Worm (Caenorhabditis elegans) whole organism, L4 larva: Measurements from ENCODE around the gene aptf-4.

Experiments
- F10B5.3 ChIP-seq: sonication (generic microtip); optimal IDR thresholded peaks from 2 replicates; lab custom pipeline; 2016; ENCODE audit warnings: mild to moderate bottlenecking, missing genetic modification characterization, missing compliant biosample characterization
- T26A8.4 ChIP-seq: fragments of 200-800 bp; sonication (Bioruptor generic); IDR thresholded peaks from 2 replicates; pipeline ENCODE4 v1.3.6; 2022; ENCODE audit warnings: missing genetic modification characterization, missing compliant biosample characterization
- Y48G9A.11 ChIP-seq: fragments of 200-800 bp; sonication (Bioruptor generic); IDR thresholded peaks from 2 replicates; pipeline ENCODE4 v1.3.6; 2022; ENCODE audit warnings: missing genetic modification reagents, missing genetic modification characterization, missing compliant biosample characterization
- aha-1 ChIP-seq: fragments of 150-350 bp; peaks from one replicate; lab custom pipeline; 2014; ENCODE audit warnings: missing biosample characterization, missing genetic modification characterization
- ceh-20 ChIP-seq: fragments of 200-800 bp; sonication (Bioruptor generic); IDR thresholded peaks from 2 replicates; pipeline ENCODE4 v1.3.6; 2022; ENCODE audit warnings: missing genetic modification reagents, missing genetic modification characterization, missing compliant biosample characterization
- ces-1 ChIP-seq: fragments of 150-350 bp; sonication (generic microtip); optimal IDR thresholded peaks from 4 replicates; lab custom pipeline; 2014; ENCODE audit warnings: missing biosample characterization, missing genetic modification reagents, missing genetic modification characterization
- ctbp-1 ChIP-seq: fragments of 200-800 bp; sonication (Bioruptor generic); IDR thresholded peaks from 2 replicates; pipeline ENCODE4 v1.3.6; 2022; ENCODE audit warnings: missing genetic modification reagents, missing genetic modification characterization, missing compliant biosample characterization
- dpl-1 ChIP-seq: fragments of 150-350 bp; optimal IDR thresholded peaks from 2 replicates; lab custom pipeline; 2014; ENCODE audit warnings: missing biosample characterization, missing genetic modification reagents, missing genetic modification characterization
- fkh-10 ChIP-seq: fragments of 150-350 bp; optimal IDR thresholded peaks from 2 replicates; lab custom pipeline; 2014; ENCODE audit warnings: missing biosample characterization, missing genetic modification reagents, missing genetic modification characterization
- hlh-11 ChIP-seq: fragments of 200-800 bp; sonication (Bioruptor generic); optimal IDR thresholded peaks from 2 replicates; lab custom pipeline; 2018; ENCODE audit warnings: mild to moderate bottlenecking, missing genetic modification characterization, missing compliant biosample characterization
- hmg-1.1 ChIP-seq: fragments of 200-800 bp; sonication (Bioruptor generic); IDR thresholded peaks from 2 replicates; pipeline ENCODE4 v1.3.6; 2022; ENCODE audit warnings: missing genetic modification reagents, missing genetic modification characterization, missing compliant biosample characterization
- lin-1 ChIP-seq: fragments of 200-800 bp; sonication (Bioruptor generic); IDR thresholded peaks from 2 replicates; pipeline ENCODE4 v1.3.6; 2022; ENCODE audit warnings: missing genetic modification reagents, missing genetic modification characterization, missing compliant biosample characterization
- lin-29 ChIP-seq: fragments of 200-800 bp; sonication (Bioruptor generic); IDR thresholded peaks from 2 replicates; pipeline ENCODE4 v1.3.6; 2022; ENCODE audit warnings: missing genetic modification reagents, missing genetic modification characterization, missing compliant biosample characterization
- lin-38 ChIP-seq: fragments of 200-800 bp; sonication (Bioruptor generic); IDR thresholded peaks from 2 replicates; pipeline ENCODE4 v1.3.6; 2022; ENCODE audit warnings: missing genetic modification reagents, missing genetic modification characterization, missing compliant biosample characterization
- lin-39 ChIP-seq: fragments of 150-350 bp; optimal IDR thresholded peaks from 2 replicates; lab custom pipeline; 2014; ENCODE audit warnings: missing biosample characterization, missing genetic modification reagents, missing genetic modification characterization
- lsy-2 ChIP-seq, 2 experiments: fragments of 150-350 bp in 1 of 2; sonication (generic microtip) in 1 of 2; optimal IDR thresholded peaks; 2 replicates each; lab custom pipeline; 2014 to 2017; ENCODE audit warnings: missing biosample characterization in 2 of 2, missing genetic modification characterization in 2 of 2
- madf-9 ChIP-seq: fragments of 200-800 bp; sonication (Bioruptor generic); conservative IDR thresholded peaks from 2 replicates; pipeline ENCODE4 v1.3.6; 2022; ENCODE audit warnings: missing genetic modification reagents, missing genetic modification characterization, missing compliant biosample characterization
- mdl-1 ChIP-seq, 2 experiments: fragments of 150-350 bp in 1 of 2; sonication (generic microtip) in 1 of 2; optimal IDR thresholded peaks; 2 replicates each; lab custom pipeline; 2014 to 2017; ENCODE audit warnings: missing biosample characterization in 2 of 2, missing genetic modification characterization in 2 of 2
- mep-1 ChIP-seq: fragments of 150-350 bp; sonication (generic microtip); optimal IDR thresholded peaks from 3 replicates; lab custom pipeline; 2014; ENCODE audit warnings: missing biosample characterization, missing genetic modification characterization
- mes-2 ChIP-seq: sonication (generic microtip); optimal IDR thresholded peaks from 2 replicates; lab custom pipeline; 2016; ENCODE audit warnings: missing genotype, mild to moderate bottlenecking, missing genetic modification characterization, missing compliant biosample characterization; ENCODE audit not compliant: poor library complexity, severe bottlenecking
- mxl-2 ChIP-seq: fragments of 200-800 bp; sonication (Bioruptor generic); conservative IDR thresholded peaks from 2 replicates; pipeline ENCODE4 v1.3.6; 2022; ENCODE audit warnings: missing genetic modification reagents, missing genetic modification characterization, missing compliant biosample characterization
- nhr-10 ChIP-seq: fragments of 150-350 bp; optimal IDR thresholded peaks from 2 replicates; lab custom pipeline; 2014; ENCODE audit warnings: missing biosample characterization, missing genetic modification characterization
- nhr-11 ChIP-seq: fragments of 150-350 bp; optimal IDR thresholded peaks from 2 replicates; lab custom pipeline; 2014; ENCODE audit warnings: missing biosample characterization, missing genetic modification characterization
- nhr-28 ChIP-seq: fragments of 150-350 bp; optimal IDR thresholded peaks from 2 replicates; lab custom pipeline; 2014; ENCODE audit warnings: missing biosample characterization, missing genetic modification characterization
- nhr-48 ChIP-seq: sonication (generic microtip); optimal IDR thresholded peaks from 2 replicates; lab custom pipeline; 2016; ENCODE audit warnings: mild to moderate bottlenecking, missing genetic modification characterization, missing compliant biosample characterization
- nhr-6 ChIP-seq: fragments of 150-350 bp; optimal IDR thresholded peaks from 2 replicates; lab custom pipeline; 2014; ENCODE audit warnings: missing biosample characterization, missing genetic modification characterization
- nhr-77 ChIP-seq: fragments of 150-350 bp; optimal IDR thresholded peaks from 2 replicates; lab custom pipeline; 2014; ENCODE audit warnings: missing biosample characterization, missing genetic modification characterization
- pqm-1 ChIP-seq: sonication (generic microtip); optimal IDR thresholded peaks from 2 replicates; lab custom pipeline; 2017; ENCODE audit warnings: missing biosample characterization, missing genetic modification characterization
- rbr-2 ChIP-seq: sonication (generic microtip); optimal IDR thresholded peaks from 2 replicates; lab custom pipeline; 2016; ENCODE audit warnings: missing genotype, missing genetic modification characterization, missing compliant biosample characterization
- sdz-12 ChIP-seq: fragments of 200-800 bp; sonication (Bioruptor generic); optimal IDR thresholded peaks from 2 replicates; lab custom pipeline; 2018; ENCODE audit warnings: mild to moderate bottlenecking, missing genetic modification characterization, missing compliant biosample characterization
- unc-62 ChIP-seq, 3 experiments: fragments of 150-350 bp in 1 of 3; sonication (generic microtip); optimal IDR thresholded peaks in 2 of 3; peaks in 1 of 3; 1 replicate in 1 of 3; 2 replicates in 2 of 3; lab custom pipeline; 2014 to 2017; ENCODE audit warnings: missing biosample characterization in 3 of 3, missing genetic modification characterization in 3 of 3, missing genetic modification reagents in 3 of 3, missing genotype in 1 of 3
- vab-7 ChIP-seq: fragments of 200-800 bp; sonication (Bioruptor generic); IDR thresholded peaks from 2 replicates; pipeline ENCODE4 v1.3.6; 2022; ENCODE audit warnings: missing genetic modification reagents, missing genetic modification characterization, missing compliant biosample characterization
- zfp-3 ChIP-seq: fragments of 200-800 bp; sonication (Bioruptor generic); conservative IDR thresholded peaks from 2 replicates; pipeline ENCODE4 v1.3.6; 2022; ENCODE audit warnings: missing genetic modification reagents, missing genetic modification characterization, missing compliant biosample characterization
- ztf-7 ChIP-seq: fragments of 150-350 bp; optimal IDR thresholded peaks from 2 replicates; lab custom pipeline; 2014; ENCODE audit warnings: missing biosample characterization, missing genetic modification characterization

The aptf-4 gene

ce11 chrII:8587660-8588230 is 3.0 kb upstream of the aptf-4 start (continued):
- TF ChIP-seq pqm-1 (tag; lab: Kevin White, UChicago) (no peak), nhr-28 (tag; lab: Kevin White, UChicago) (no peak), lin-39 (tag; lab: Kevin White, UChicago) (no peak), F10B5.3 (no peak), mdl-1 (tag; optimal IDR thresholded peaks at IDR 0.05; lab: Kevin White, UChicago) (no peak), ctbp-1 (GFP tag; lab: Robert Waterston, UW) (no peak; the same call in 1 of the 2 replicates), mep-1 (tag; lab: Kevin White, UChicago) (no peak), ceh-20 (GFP tag; lab: Robert Waterston, UW) (no peak), Y48G9A.11 (GFP tag; lab: Robert Waterston, UW) (no peak), vab-7 (no peak), madf-9 (no peak), nhr-48 (no peak), lin-1 (GFP tag; lab: Robert Waterston, UW) (no peak), ztf-7 (tag; lab: Kevin White, UChicago) (no peak), mxl-2 (GFP tag; lab: Robert Waterston, UW) (no peak)

ce11 chrII:8588442-8588841 is 2.3 kb upstream of the aptf-4 start:
- TF ChIP-seq aha-1 (peak; percentile 41), T26A8.4 (GFP tag; lab: Robert Waterston, UW) (no peak), ces-1 (GFP tag; lab: Kevin White, UChicago) (no peak)
- TF ChIP-seq, all 104 proteins: peak for 1

DNA sequence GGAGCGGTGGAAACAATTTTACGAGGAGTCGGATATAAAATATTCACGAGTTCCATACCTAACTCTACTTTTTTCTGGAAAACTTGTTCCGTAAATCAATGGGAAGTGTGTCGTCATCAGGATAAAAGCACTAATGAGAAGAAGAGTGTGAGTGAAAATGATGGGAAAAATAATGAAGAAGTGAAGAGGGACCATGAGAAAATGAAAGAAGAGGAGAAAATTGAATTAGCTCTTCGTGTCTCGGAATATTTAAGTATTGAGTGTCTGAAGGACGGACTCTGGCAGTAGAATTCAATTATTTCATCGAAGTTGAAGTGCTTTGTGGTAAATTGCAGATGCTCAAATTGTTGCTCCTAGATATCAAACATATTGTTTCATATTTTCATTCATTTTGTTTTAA is 1.6 kb upstream of the aptf-4 start:
- peak; percentile 53 for TF ChIP-seq aha-1
- no peak for TF ChIP-seq nhr-48
- peak; percentile 85 for TF ChIP-seq ces-1 (GFP tag; lab: Kevin White, UChicago)
- TF ChIP-seq unc-62 (GFP tag; optimal IDR thresholded peaks at IDR 0.05 in 1 of 2; lab: Kevin White, UChicago): peak in 1 of 2 experiments; percentile 91
- TF ChIP-seq unc-62 (tag; optimal IDR thresholded peaks at IDR 0.05; lab: Kevin White, UChicago): no peak

DNA sequence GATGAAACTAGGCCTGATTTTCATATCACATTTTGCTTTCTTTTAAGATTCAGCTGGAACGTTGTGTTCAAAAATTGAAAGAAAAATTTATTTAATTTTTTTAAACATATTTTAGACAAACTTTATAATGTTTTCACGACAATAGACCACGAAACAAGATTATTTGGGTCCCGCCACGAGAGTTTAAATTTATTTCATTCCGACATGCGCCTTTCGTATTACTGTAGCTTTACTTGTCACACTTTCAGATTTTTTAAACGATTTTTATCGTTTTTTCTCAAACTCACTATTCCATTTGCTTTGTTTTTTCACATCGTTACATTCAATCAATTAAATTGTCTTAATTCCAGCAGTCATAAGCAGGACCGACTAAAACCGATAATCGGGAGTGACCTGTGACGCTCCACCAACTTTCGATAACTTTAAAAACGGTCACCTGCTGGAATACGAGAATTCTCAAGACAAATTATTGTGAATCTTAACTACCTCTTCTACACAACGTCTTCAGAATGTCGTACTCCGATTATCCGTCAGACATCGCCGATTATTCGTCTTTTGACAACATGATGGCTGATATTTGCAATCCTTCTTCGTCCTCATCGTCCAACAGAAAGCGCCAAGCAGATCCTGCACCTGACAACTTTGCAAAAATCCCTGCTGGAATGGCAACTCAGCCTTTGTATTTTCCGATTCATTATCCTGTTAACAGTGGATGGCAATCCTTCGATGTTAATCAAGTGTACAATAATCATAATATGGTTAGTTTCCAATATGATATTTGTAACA is 3.2 kb downstream of the aptf-4 start, which contains the start of gene aptf-3:
aptf-3 (plus strand) TSS at position 351 of the 786 bp plus-strand sequence.
- TF ChIP-seq nhr-10 (tag; lab: Kevin White, UChicago) (no peak), unc-62 (GFP tag; optimal IDR thresholded peaks at IDR 0.05 in 1 of 2; lab: Kevin White, UChicago) (peak in 1 of 2 experiments; percentile 94), unc-62 (tag; optimal IDR thresholded peaks at IDR 0.05; lab: Kevin White, UChicago) (no peak)
- TF ChIP-seq, all 104 proteins: peak for 1

- TF ChIP-seq zfp-3 (no peak), mxl-2 (GFP tag; lab: Robert Waterston, UW) (no peak)
- TF ChIP-seq, all 104 proteins: peak for 0
These were observed 8.4 kb downstream of the aptf-4 start, which contains the start of gene F28C6.5 for ce11 chrII:8599214-8599613. Gene F28C6.5, plus strand, starts transcription at chrII:8599514.

DNA sequence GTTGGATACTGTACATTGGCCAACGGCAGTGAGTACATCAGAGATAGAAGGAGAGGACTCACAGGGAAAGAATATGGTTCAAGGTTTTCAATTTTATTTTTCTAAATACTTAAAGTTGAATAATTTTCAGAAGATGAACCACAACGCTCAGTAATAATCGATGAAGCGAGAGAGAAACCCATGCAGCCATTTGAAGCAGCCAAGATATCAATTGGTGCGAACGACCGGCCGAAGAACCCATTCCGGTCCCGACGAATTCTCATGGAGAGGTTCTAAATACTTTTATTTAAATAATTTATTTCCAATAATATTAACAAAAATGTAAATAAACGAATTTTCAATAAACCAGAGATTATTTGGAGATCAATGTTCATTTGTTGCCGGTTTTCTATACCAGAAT is 9.4 kb downstream of the aptf-4 start, which contains the start of gene pigg-1:
pigg-1 (minus strand) TSS at position 101 of the 400 bp plus-strand sequence.
- TF ChIP-seq rbr-2 (tag; lab: Kevin White, UChicago) (no peak), aha-1 (peak; percentile 30)

DNA sequence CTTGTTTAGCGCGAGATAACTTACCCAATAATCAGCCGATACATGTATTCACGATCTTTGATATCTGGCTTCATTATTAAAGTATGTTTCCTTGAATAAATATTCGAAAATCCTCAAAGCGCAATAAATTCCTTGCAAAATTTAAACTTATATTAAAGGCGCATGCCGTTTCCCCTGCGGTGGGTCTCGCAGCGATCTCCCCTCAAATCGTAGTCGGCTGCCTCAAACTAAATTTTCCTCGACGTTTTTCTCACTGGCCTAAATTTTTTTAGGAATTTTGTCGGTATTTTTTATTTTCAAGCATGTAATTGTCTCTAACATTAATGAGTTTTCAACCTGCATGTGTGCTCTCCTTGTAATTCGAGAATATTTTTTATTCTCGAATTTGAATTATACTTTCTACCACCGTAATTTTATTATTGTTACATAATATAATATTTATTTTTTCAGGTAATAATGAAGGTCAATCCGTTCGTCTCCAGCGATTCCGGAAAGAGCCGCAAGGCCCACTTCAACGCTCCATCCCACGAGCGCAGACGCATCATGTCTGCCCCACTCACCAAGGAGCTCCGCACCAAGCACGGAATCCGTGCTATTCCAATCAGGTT is 11.7 kb downstream of the aptf-4 start, which contains the start of the genes cpf-1 and rpl-26:
cpf-1 (minus strand) TSS at position 104 of the 608 bp plus-strand sequence.
rpl-26 (plus strand) TSS at position 449 of the 608 bp plus-strand sequence.
- TF ChIP-seq vab-7: no peak
- TF ChIP-seq nhr-28 (tag; lab: Kevin White, UChicago): peak; percentile 78
- peak; percentile 57 for TF ChIP-seq nhr-77
- peak; percentile 15 for TF ChIP-seq nhr-6 (tag; lab: Kevin White, UChicago)
- TF ChIP-seq lsy-2 (tag; optimal IDR thresholded peaks at IDR 0.05; lab: Kevin White, UChicago): peak in 1 of 2 experiments; percentile 89
- peak; percentile 78 for TF ChIP-seq mes-2 (tag; lab: Kevin White, UChicago)
- TF ChIP-seq hmg-1.1 (GFP tag; lab: Robert Waterston, UW): 0 out of 2 replicates have a peak, but pooled peaks have one; percentile 21
- peak; percentile 70 for TF ChIP-seq dpl-1 (GFP tag; lab: Kevin White, UChicago)
- no peak for TF ChIP-seq lin-29
- TF ChIP-seq lin-1 (GFP tag; lab: Robert Waterston, UW): no peak
- peak; percentile 28 for TF ChIP-seq hlh-11 (tag; lab: Kevin White, UChicago)
- no peak for TF ChIP-seq sdz-12
- peak; percentile 23 for TF ChIP-seq nhr-11 (tag; lab: Kevin White, UChicago)
- TF ChIP-seq lin-38: peak; percentile 63
- peak; percentile 61 for TF ChIP-seq aha-1
- TF ChIP-seq T26A8.4 (GFP tag; lab: Robert Waterston, UW): 0 out of 2 replicates have a peak, but pooled peaks have one; percentile 11
- TF ChIP-seq rbr-2 (tag; lab: Kevin White, UChicago): peak; percentile 32
- peak; percentile 24 for TF ChIP-seq fkh-10 (GFP tag; lab: Kevin White, UChicago)
